Worm (Caenorhabditis elegans) whole organism, L2 larva: ENCODE measurements around the gene srj-40.

Experiments
- C34F6.9 ChIP-seq: fragments of 150-350 bp; optimal IDR thresholded peaks from 2 replicates; lab custom pipeline; 2014; ENCODE audit warnings: missing biosample characterization, missing genetic modification characterization
- F13H6.1 ChIP-seq: sonication (generic microtip); optimal IDR thresholded peaks from 2 replicates; lab custom pipeline; 2016; ENCODE audit warnings: missing genetic modification characterization, missing compliant biosample characterization
- R02D3.7 ChIP-seq: fragments of 150-350 bp; optimal IDR thresholded peaks from 2 replicates; lab custom pipeline; 2014; ENCODE audit warnings: missing biosample characterization, missing genetic modification characterization
- ZK546.5 ChIP-seq: sonication (generic microtip); optimal IDR thresholded peaks from 2 replicates; lab custom pipeline; 2017; ENCODE audit warnings: missing biosample characterization, missing genetic modification characterization
- alr-1 ChIP-seq: fragments of 150-350 bp; optimal IDR thresholded peaks from 2 replicates; lab custom pipeline; 2014; ENCODE audit warnings: missing biosample characterization, missing genetic modification characterization
- ama-1 ChIP-seq: fragments of 150-350 bp; optimal IDR thresholded peaks from 2 replicates; lab custom pipeline; 2018; ENCODE audit warnings: inconsistent platforms
- blmp-1 ChIP-seq: sonication (generic microtip); optimal IDR thresholded peaks from 2 replicates; lab custom pipeline; 2017; ENCODE audit warnings: missing genetic modification characterization, mild to moderate bottlenecking, missing compliant biosample characterization, antibody characterized with exemption, moderate library complexity; ENCODE audit not compliant: insufficient read depth
- ceh-16 ChIP-seq: fragments of 150-350 bp; optimal IDR thresholded peaks from 2 replicates; lab custom pipeline; 2014; ENCODE audit warnings: missing biosample characterization, missing genetic modification characterization
- ceh-82 ChIP-seq: fragments of 150-350 bp; optimal IDR thresholded peaks from 2 replicates; lab custom pipeline; 2014; ENCODE audit warnings: missing biosample characterization, missing genetic modification characterization
- egl-27 ChIP-seq: sonication (generic microtip); optimal IDR thresholded peaks from 3 replicates; lab custom pipeline; 2017; ENCODE audit warnings: missing biosample characterization, missing genetic modification reagents, missing genetic modification characterization
- elt-1 ChIP-seq: fragments of 150-350 bp; optimal IDR thresholded peaks from 2 replicates; lab custom pipeline; 2014; ENCODE audit warnings: missing biosample characterization, missing genetic modification characterization
- elt-3 ChIP-seq: sonication (generic microtip); optimal IDR thresholded peaks from 2 replicates; lab custom pipeline; 2017; ENCODE audit warnings: missing biosample characterization, missing genetic modification characterization
- fos-1 ChIP-seq: fragments of 150-350 bp; optimal IDR thresholded peaks from 2 replicates; lab custom pipeline; 2014; ENCODE audit warnings: missing biosample characterization, missing genetic modification characterization
- gmeb-1 ChIP-seq: fragments of 150-350 bp; optimal IDR thresholded peaks from 2 replicates; lab custom pipeline; 2014; ENCODE audit warnings: missing biosample characterization, missing genetic modification characterization
- lin-11 ChIP-seq: fragments of 150-350 bp; sonication (generic microtip); optimal IDR thresholded peaks from 2 replicates; lab custom pipeline; 2014; ENCODE audit warnings: missing biosample characterization, missing genetic modification characterization, inconsistent platforms, mixed read lengths
- lin-13 ChIP-seq: fragments of 150-350 bp; optimal IDR thresholded peaks from 2 replicates; lab custom pipeline; 2014; ENCODE audit warnings: missing biosample characterization, missing genetic modification reagents, missing genetic modification characterization
- lin-39 ChIP-seq: fragments of 150-350 bp; optimal IDR thresholded peaks from 2 replicates; lab custom pipeline; 2014; ENCODE audit warnings: missing biosample characterization, missing genetic modification reagents, missing genetic modification characterization
- lsy-2 ChIP-seq, 2 experiments: fragments of 150-350 bp in 1 of 2; sonication (generic microtip) in 1 of 2; optimal IDR thresholded peaks; 2 replicates each; lab custom pipeline; 2014 to 2017; ENCODE audit warnings: missing biosample characterization in 2 of 2, missing genetic modification characterization in 2 of 2
- mab-5 ChIP-seq: fragments of 150-350 bp; optimal IDR thresholded peaks from 2 replicates; lab custom pipeline; 2014; ENCODE audit warnings: missing biosample characterization, missing genetic modification characterization
- mbf-1 ChIP-seq: sonication (generic microtip); optimal IDR thresholded peaks from 2 replicates; lab custom pipeline; 2017; ENCODE audit warnings: missing biosample characterization, missing genetic modification characterization
- mdl-1 ChIP-seq, 2 experiments: fragments of 150-350 bp in 1 of 2; sonication (generic microtip) in 1 of 2; optimal IDR thresholded peaks; 2 replicates each; lab custom pipeline; 2017; ENCODE audit warnings: missing biosample characterization in 2 of 2, missing genetic modification characterization in 2 of 2
- nhr-10 ChIP-seq: sonication (generic microtip); optimal IDR thresholded peaks from 2 replicates; lab custom pipeline; 2017; ENCODE audit warnings: missing biosample characterization, missing genetic modification characterization
- nhr-11 ChIP-seq: fragments of 150-350 bp; optimal IDR thresholded peaks from 2 replicates; lab custom pipeline; 2014; ENCODE audit warnings: missing biosample characterization, missing genetic modification characterization
- nhr-12 ChIP-seq: fragments of 150-350 bp; optimal IDR thresholded peaks from 2 replicates; lab custom pipeline; 2014; ENCODE audit warnings: missing biosample characterization, missing genetic modification characterization
- nhr-129 ChIP-seq: fragments of 150-350 bp; optimal IDR thresholded peaks from 2 replicates; lab custom pipeline; 2014; ENCODE audit warnings: missing biosample characterization, missing genetic modification characterization
- nhr-21 ChIP-seq: fragments of 150-350 bp; optimal IDR thresholded peaks from 2 replicates; lab custom pipeline; 2014; ENCODE audit warnings: missing biosample characterization, missing genetic modification characterization
- nhr-23 ChIP-seq: fragments of 150-350 bp; optimal IDR thresholded peaks from 2 replicates; lab custom pipeline; 2014; ENCODE audit warnings: missing biosample characterization, missing genetic modification reagents, missing genetic modification characterization
- nhr-237 ChIP-seq: fragments of 150-350 bp; optimal IDR thresholded peaks from 2 replicates; lab custom pipeline; 2014; ENCODE audit warnings: missing biosample characterization, missing genetic modification characterization
- nhr-25 ChIP-seq: fragments of 150-350 bp; sonication (generic microtip); optimal IDR thresholded peaks from 3 replicates; lab custom pipeline; 2014; ENCODE audit warnings: missing biosample characterization, missing genetic modification characterization
- nhr-6 ChIP-seq: fragments of 150-350 bp; optimal IDR thresholded peaks from 2 replicates; lab custom pipeline; 2014; ENCODE audit warnings: missing biosample characterization, missing genetic modification characterization
- nhr-77 ChIP-seq: fragments of 150-350 bp; optimal IDR thresholded peaks from 2 replicates; lab custom pipeline; 2014; ENCODE audit warnings: missing biosample characterization, missing genetic modification characterization
- peb-1 ChIP-seq: fragments of 150-350 bp; optimal IDR thresholded peaks from 2 replicates; lab custom pipeline; 2014; ENCODE audit warnings: missing biosample characterization, missing genetic modification characterization
- sem-4 ChIP-seq: fragments of 150-350 bp; optimal IDR thresholded peaks from 2 replicates; lab custom pipeline; 2014; ENCODE audit warnings: missing biosample characterization, missing genetic modification reagents, missing genetic modification characterization
- skn-1 ChIP-seq: sonication (generic microtip); optimal IDR thresholded peaks from 2 replicates; lab custom pipeline; 2017; ENCODE audit warnings: missing biosample characterization, missing genetic modification characterization
- sma-3 ChIP-seq: sonication (generic microtip); optimal IDR thresholded peaks from 2 replicates; lab custom pipeline; 2016; ENCODE audit warnings: missing genetic modification reagents, missing genetic modification characterization, missing compliant biosample characterization
- sma-9 ChIP-seq, 2 experiments: fragments of 150-350 bp in 1 of 2; sonication (generic microtip) in 1 of 2; optimal IDR thresholded peaks; 2 replicates each; lab custom pipeline; 2014 to 2016; ENCODE audit warnings: missing genetic modification characterization in 2 of 2, mild to moderate bottlenecking in 1 of 2, missing biosample characterization in 1 of 2, missing compliant biosample characterization in 1 of 2, missing genetic modification reagents in 1 of 2, moderate library complexity in 1 of 2
- snpc-4 ChIP-seq: fragments of 150-350 bp; optimal IDR thresholded peaks from 2 replicates; lab custom pipeline; 2014; ENCODE audit warnings: missing biosample characterization, missing genetic modification characterization
- unc-39 ChIP-seq: fragments of 150-350 bp; optimal IDR thresholded peaks from 2 replicates; lab custom pipeline; 2014; ENCODE audit warnings: missing biosample characterization, missing genetic modification characterization
- unc-55 ChIP-seq: fragments of 150-350 bp; sonication (generic microtip); optimal IDR thresholded peaks from 3 replicates; lab custom pipeline; 2014; ENCODE audit warnings: missing biosample characterization, missing genetic modification reagents, missing genetic modification characterization
- unc-62 ChIP-seq: fragments of 150-350 bp; optimal IDR thresholded peaks from 2 replicates; lab custom pipeline; 2014; ENCODE audit warnings: missing biosample characterization, missing genetic modification reagents, missing genetic modification characterization
- zag-1 ChIP-seq: fragments of 150-350 bp; optimal IDR thresholded peaks from 2 replicates; lab custom pipeline; 2014; ENCODE audit warnings: missing biosample characterization, missing genetic modification characterization
- ztf-1 ChIP-seq: fragments of 200-800 bp; sonication (Bioruptor generic); conservative IDR thresholded peaks from 2 replicates; pipeline ENCODE4 v1.3.6; 2022; ENCODE audit warnings: missing genetic modification characterization, missing compliant biosample characterization
- ztf-11 ChIP-seq: sonication (generic microtip); optimal IDR thresholded peaks from 2 replicates; lab custom pipeline; 2017; ENCODE audit warnings: missing biosample characterization, missing genetic modification characterization
- ztf-4 ChIP-seq: fragments of 150-350 bp; optimal IDR thresholded peaks from 2 replicates; lab custom pipeline; 2014; ENCODE audit warnings: missing biosample characterization, missing genetic modification characterization

The srj-40 gene

ce11 chrV:4127435-4127834 lies 25.8 kb downstream of the srj-40 start, which contains the start of gene T05B4.13:
Gene T05B4.13, minus strand, starts transcription at chrV:4127535.
- no peak for TF ChIP-seq alr-1 (tag; lab: Kevin White, UChicago)
- no peak for TF ChIP-seq gmeb-1 (tag; lab: Kevin White, UChicago)
- no peak for TF ChIP-seq nhr-237 (tag; lab: Kevin White, UChicago)
- no peak for TF ChIP-seq R02D3.7 (tag; lab: Kevin White, UChicago)
- TF ChIP-seq C34F6.9 (tag; lab: Kevin White, UChicago): no peak
- no peak for TF ChIP-seq nhr-11 (tag; lab: Kevin White, UChicago)
- no peak for TF ChIP-seq ceh-82 (tag; lab: Kevin White, UChicago)
- TF ChIP-seq ztf-1 (GFP tag; lab: Robert Waterston, UW): no peak
- TF ChIP-seq ceh-16 (tag; lab: Kevin White, UChicago): no peak
- no peak for TF ChIP-seq sma-9 (GFP tag; optimal IDR thresholded peaks at IDR 0.05; lab: Kevin White, UChicago)
- TF ChIP-seq sma-9 (tag; optimal IDR thresholded peaks at IDR 0.05; lab: Kevin White, UChicago): no peak
- no peak for TF ChIP-seq nhr-12 (tag; lab: Kevin White, UChicago)
- TF ChIP-seq elt-1 (tag; lab: Kevin White, UChicago): no peak

DNA sequence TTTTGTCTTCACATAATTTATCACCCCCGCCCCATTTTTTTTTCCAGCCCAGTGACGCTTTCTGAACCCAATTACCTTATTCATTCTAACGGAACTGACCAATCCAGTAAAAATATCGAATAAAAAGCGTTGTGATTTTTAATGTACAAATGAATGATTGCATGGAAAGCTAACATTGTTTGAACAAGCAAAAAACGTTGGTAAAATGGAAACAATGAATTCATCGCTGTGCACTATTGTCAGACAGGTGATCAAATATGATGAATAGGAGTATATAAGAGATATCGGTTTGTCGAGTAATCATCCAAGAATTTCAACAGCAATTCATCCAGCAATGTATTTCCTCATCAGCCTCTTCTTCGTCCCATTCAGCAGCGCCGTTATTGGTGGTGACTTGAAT lies 27.9 kb downstream of the srj-40 start, which contains the start of gene phat-4:
Gene phat-4 (plus strand): TSS at position 301 of the 400 bp plus-strand sequence.
- TF ChIP-seq sem-4: no peak
- TF ChIP-seq zag-1 (tag; lab: Kevin White, UChicago): no peak
- TF ChIP-seq gmeb-1 (tag; lab: Kevin White, UChicago): no peak
- TF ChIP-seq alr-1 (tag; lab: Kevin White, UChicago): no peak
- no peak for TF ChIP-seq lsy-2 (tag; optimal IDR thresholded peaks at IDR 0.05; lab: Kevin White, UChicago)
- TF ChIP-seq unc-62: no peak
- no peak for TF ChIP-seq nhr-6 (tag; lab: Kevin White, UChicago)
- no peak for TF ChIP-seq elt-1 (tag; lab: Kevin White, UChicago)
- no peak for TF ChIP-seq lin-39 (tag; lab: Kevin White, UChicago)
- no peak for TF ChIP-seq ama-1 (lab: Kevin White, UChicago)
- TF ChIP-seq skn-1 (tag; lab: Kevin White, UChicago): no peak
- TF ChIP-seq F13H6.1 (tag; lab: Kevin White, UChicago): no peak
- TF ChIP-seq ztf-4: no peak
- no peak for TF ChIP-seq nhr-12 (tag; lab: Kevin White, UChicago)
- no peak for TF ChIP-seq fos-1
- no peak for TF ChIP-seq nhr-21 (tag; lab: Kevin White, UChicago)
- no peak for TF ChIP-seq unc-39 (tag; lab: Kevin White, UChicago)
- TF ChIP-seq ztf-1 (GFP tag; lab: Robert Waterston, UW): no peak
- no peak for TF ChIP-seq nhr-23

ce11 chrV:4131471-4131939 lies 29.8 kb downstream of the srj-40 start, which contains the start of gene nhr-57:
Gene nhr-57, plus strand, starts transcription at chrV:4131889.
- TF ChIP-seq lin-39 (tag; lab: Kevin White, UChicago) (no peak), nhr-23 (no peak), lsy-2 (tag; optimal IDR thresholded peaks at IDR 0.05; lab: Kevin White, UChicago) (no peak), nhr-10 (tag; lab: Kevin White, UChicago) (no peak), ztf-4 (no peak), peb-1 (tag; lab: Kevin White, UChicago) (no peak), egl-27 (tag; lab: Kevin White, UChicago) (peak; percentile 60), nhr-77 (tag; lab: Kevin White, UChicago) (no peak), ceh-16 (tag; lab: Kevin White, UChicago) (no peak), gmeb-1 (tag; lab: Kevin White, UChicago) (peak; percentile 62), lin-13 (GFP tag; lab: Kevin White, UChicago) (peak; percentile 31), mab-5 (no peak), sem-4 (peak; percentile 61), nhr-12 (tag; lab: Kevin White, UChicago) (no peak), nhr-129 (tag; lab: Kevin White, UChicago) (peak; percentile 96), elt-1 (tag; lab: Kevin White, UChicago) (no peak), nhr-237 (tag; lab: Kevin White, UChicago) (no peak), unc-55 (GFP tag; lab: Kevin White, UChicago) (peak; percentile 19), mdl-1 (tag; optimal IDR thresholded peaks at IDR 0.05; lab: Kevin White, UChicago) (peak in 1 of 2 experiments; percentile 40), ztf-1 (GFP tag; lab: Robert Waterston, UW) (no peak), ztf-11 (tag; lab: Kevin White, UChicago) (no peak), elt-3 (tag; lab: Kevin White, UChicago) (no peak), blmp-1 (tag; lab: Kevin White, UChicago) (peak; percentile 72), alr-1 (tag; lab: Kevin White, UChicago) (no peak), nhr-21 (tag; lab: Kevin White, UChicago) (peak; percentile 87), ZK546.5 (no peak), R02D3.7 (tag; lab: Kevin White, UChicago) (no peak), ceh-82 (tag; lab: Kevin White, UChicago) (no peak), sma-9 (GFP tag; optimal IDR thresholded peaks at IDR 0.05; lab: Kevin White, UChicago) (peak; percentile 93), sma-9 (tag; optimal IDR thresholded peaks at IDR 0.05; lab: Kevin White, UChicago) (no peak), zag-1 (tag; lab: Kevin White, UChicago) (no peak), snpc-4 (tag; lab: Kevin White, UChicago) (no peak), unc-62 (no peak), lin-11 (tag; lab: Kevin White, UChicago) (no peak), sma-3 (peak; percentile 89), nhr-11 (tag; lab: Kevin White, UChicago) (no peak), mbf-1 (tag; lab: Kevin White, UChicago) (no peak), F13H6.1 (tag; lab: Kevin White, UChicago) (peak; percentile 82), fos-1 (peak; percentile 73), ama-1 (lab: Kevin White, UChicago) (no peak), nhr-6 (tag; lab: Kevin White, UChicago) (peak; percentile 67), nhr-25 (tag; lab: Kevin White, UChicago) (peak; percentile 86), unc-39 (tag; lab: Kevin White, UChicago) (no peak)
